Fruit fly (Drosophila melanogaster): ENCODE results near the gene CG1503.
A peak's percentile ranks its signal among the peaks of the same experiment; 100 is the strongest.

Gene CG1503

dm6 chrX:21067474-21067873 is 38.7 kb downstream of the CG1503 start, which contains the start of gene CG32512:
TSS of gene CG32512 (minus strand) at chrX:21067540.
- TF ChIP-seq Dif (GFP tag; optimal IDR thresholded peaks at IDR 0.05; ENCODE audit: partially characterized antibody) (peak; percentile 57), Rel (GFP tag; optimal IDR thresholded peaks at IDR 0.05) (no peak), Rel (tag; optimal IDR thresholded peaks at IDR 0.05) (peak; percentile 7), Dfd (GFP tag; optimal IDR thresholded peaks at IDR 0.05) (no peak), dl (GFP tag; optimal IDR thresholded peaks at IDR 0.05; ENCODE audit: insufficient read depth in 1 of 2, partially characterized antibody in 2 of 2) (peak; percentile 24 to 61)

dm6 chrX:21065775-21066174 is 40.4 kb downstream of the CG1503 start:
- TF ChIP-seq sage (GFP tag; optimal IDR thresholded peaks at IDR 0.05) (no peak), Hr83 (GFP tag; optimal IDR thresholded peaks at IDR 0.05; ENCODE audit: poor library complexity, severe bottlenecking) (peak; percentile 1), Mio (GFP tag; optimal IDR thresholded peaks at IDR 0.05) (no peak), ey (GFP tag; optimal IDR thresholded peaks at IDR 0.05) (no peak)

dm6 chrX:21064927-21065326 is 41.2 kb downstream of the CG1503 start:
- TF ChIP-seq OdsH (GFP tag; optimal IDR thresholded peaks at IDR 0.05): peak; percentile 95
- no peak for TF ChIP-seq N (GFP tag; optimal IDR thresholded peaks at IDR 0.05)
- TF ChIP-seq dl (GFP tag; optimal IDR thresholded peaks at IDR 0.05; ENCODE audit: insufficient read depth in 1 of 2, partially characterized antibody in 2 of 2): no peak
- TF ChIP-seq pan (optimal IDR thresholded peaks at IDR 0.05): no peak
- TF ChIP-seq sv (GFP tag; optimal IDR thresholded peaks at IDR 0.05): no peak
- TF ChIP-seq jim (GFP tag; optimal IDR thresholded peaks at IDR 0.05): no peak
- TF ChIP-seq CG32264 (GFP tag; optimal IDR thresholded peaks at IDR 0.05): peak; percentile 94
- TF ChIP-seq Jra (GFP tag; optimal IDR thresholded peaks at IDR 0.05): peak; percentile 87
- TF ChIP-seq psq (GFP tag; optimal IDR thresholded peaks at IDR 0.05): peak; percentile 90
- TF ChIP-seq Hr83 (GFP tag; optimal IDR thresholded peaks at IDR 0.05; ENCODE audit: poor library complexity, severe bottlenecking): peak; percentile 64
- TF ChIP-seq sage (GFP tag; optimal IDR thresholded peaks at IDR 0.05): peak; percentile 93
- peak; percentile 91 for TF ChIP-seq Rel (GFP tag; optimal IDR thresholded peaks at IDR 0.05)
- peak; percentile 91 for TF ChIP-seq Rel (tag; optimal IDR thresholded peaks at IDR 0.05)
- TF ChIP-seq Myc (optimal IDR thresholded peaks at IDR 0.05): no peak
- no peak for TF ChIP-seq usp (GFP tag; optimal IDR thresholded peaks at IDR 0.05)
- peak; percentile 90 to 97 for TF ChIP-seq foxo (GFP tag; optimal IDR thresholded peaks at IDR 0.05)
- peak; percentile 94 for TF ChIP-seq Sp1 (GFP tag; optimal IDR thresholded peaks at IDR 0.05)
- TF ChIP-seq Abd-B (GFP tag; optimal IDR thresholded peaks at IDR 0.05): no peak
- no peak for TF ChIP-seq Hr78 (GFP tag; optimal IDR thresholded peaks at IDR 0.05)
- TF ChIP-seq rgr (GFP tag; optimal IDR thresholded peaks at IDR 0.05): peak; percentile 97
- TF ChIP-seq dsf (GFP tag; optimal IDR thresholded peaks at IDR 0.05; ENCODE audit: borderline replicate concordance): peak; percentile 71
- peak; percentile 83 for TF ChIP-seq Mio (GFP tag; optimal IDR thresholded peaks at IDR 0.05)
- no peak for TF ChIP-seq Vsx2 (GFP tag; optimal IDR thresholded peaks at IDR 0.05; ENCODE audit: partially characterized antibody)
- no peak for TF ChIP-seq lola (GFP tag; optimal IDR thresholded peaks at IDR 0.05)
- peak; percentile 98 for TF ChIP-seq h (GFP tag; optimal IDR thresholded peaks at IDR 0.05)
- peak; percentile 97 for TF ChIP-seq ey (GFP tag; optimal IDR thresholded peaks at IDR 0.05)
- TF ChIP-seq Dif (GFP tag; optimal IDR thresholded peaks at IDR 0.05; ENCODE audit: partially characterized antibody): no peak
- TF ChIP-seq dmrt93B (GFP tag; optimal IDR thresholded peaks at IDR 0.05): peak; percentile 91
- peak; percentile 96 for TF ChIP-seq br (GFP tag; optimal IDR thresholded peaks at IDR 0.05)
- TF ChIP-seq GATAd (GFP tag; optimal IDR thresholded peaks at IDR 0.05): peak; percentile 87
- peak; percentile 98 for TF ChIP-seq Hnf4 (GFP tag; optimal IDR thresholded peaks at IDR 0.05)
- peak; percentile 89 for TF ChIP-seq brk (GFP tag; optimal IDR thresholded peaks at IDR 0.05)
- peak; percentile 90 for TF ChIP-seq CrebA (GFP tag; optimal IDR thresholded peaks at IDR 0.05; ENCODE audit: borderline replicate concordance)
- peak; percentile 86 for TF ChIP-seq woc (GFP tag; optimal IDR thresholded peaks at IDR 0.05)
- TF ChIP-seq HLH106 (tag; optimal IDR thresholded peaks at IDR 0.05): peak; percentile 94
- peak; percentile 91 for TF ChIP-seq tai (GFP tag; optimal IDR thresholded peaks at IDR 0.05)
- no peak for TF ChIP-seq Dfd (GFP tag; optimal IDR thresholded peaks at IDR 0.05)
- peak; percentile 94 for TF ChIP-seq fru (GFP tag; optimal IDR thresholded peaks at IDR 0.05)
- TF ChIP-seq CG9705 (GFP tag; optimal IDR thresholded peaks at IDR 0.05): peak; percentile 85
